Worm (Caenorhabditis elegans) whole organism, mixed stage, embryonic: ENCODE results near the gene Y43B11AL.1.

ENCODE experiments used
- M03D4.4 ChIP-seq: sonication (generic microtip); optimal IDR thresholded peaks from 2 replicates; lab custom pipeline; 2017; ENCODE audit warnings: mild to moderate bottlenecking, missing genetic modification characterization, missing compliant biosample characterization
- bed-3 ChIP-seq: fragments of 200-800 bp; sonication (Bioruptor generic); optimal IDR thresholded peaks from 3 replicates; lab custom pipeline; 2018; ENCODE audit warnings: mild to moderate bottlenecking, missing genetic modification characterization, moderate library complexity, missing compliant biosample characterization
- blmp-1 ChIP-seq: fragments of 150-350 bp; optimal IDR thresholded peaks from 2 replicates; lab custom pipeline; 2014; ENCODE audit warnings: missing biosample characterization, missing genetic modification characterization
- ceh-39 ChIP-seq: fragments of 150-350 bp; optimal IDR thresholded peaks from 2 replicates; lab custom pipeline; 2014; ENCODE audit warnings: missing biosample characterization, missing genetic modification characterization
- ceh-43 ChIP-seq: fragments of 200-800 bp; sonication (Bioruptor generic); optimal IDR thresholded peaks from 2 replicates; lab custom pipeline; 2018; ENCODE audit warnings: mild to moderate bottlenecking, missing genetic modification characterization, moderate library complexity, missing compliant biosample characterization
- ceh-83 ChIP-seq: fragments of 200-800 bp; sonication (Bioruptor generic); optimal IDR thresholded peaks from 2 replicates; lab custom pipeline; 2018; ENCODE audit warnings: mild to moderate bottlenecking, missing genetic modification characterization, missing compliant biosample characterization
- ces-1 ChIP-seq: fragments of 150-350 bp; optimal IDR thresholded peaks from 2 replicates; lab custom pipeline; 2014; ENCODE audit warnings: missing biosample characterization, missing genetic modification reagents, missing genetic modification characterization
- cnd-1 ChIP-seq: fragments of 200-800 bp; sonication (Bioruptor generic); optimal IDR thresholded peaks from 2 replicates; lab custom pipeline; 2018; ENCODE audit warnings: mild to moderate bottlenecking, missing genetic modification characterization, missing compliant biosample characterization
- drap-1 ChIP-seq: fragments of 200-800 bp; sonication (Bioruptor generic); optimal IDR thresholded peaks from 3 replicates; lab custom pipeline; 2018; ENCODE audit warnings: mild to moderate bottlenecking, missing genetic modification characterization, missing compliant biosample characterization
- elt-1 ChIP-seq: sonication (generic microtip); optimal IDR thresholded peaks from 2 replicates; lab custom pipeline; 2017; ENCODE audit warnings: missing genetic modification characterization, mild to moderate bottlenecking, missing compliant biosample characterization, antibody characterized with exemption, moderate library complexity, borderline replicate concordance; ENCODE audit not compliant: insufficient read depth
- elt-3 ChIP-seq: fragments of 150-350 bp; optimal IDR thresholded peaks from 2 replicates; lab custom pipeline; 2014; ENCODE audit warnings: missing biosample characterization, missing genetic modification characterization
- flh-1 ChIP-seq: fragments of 200-800 bp; sonication (Bioruptor generic); optimal IDR thresholded peaks from 2 replicates; lab custom pipeline; 2018; ENCODE audit warnings: mild to moderate bottlenecking, missing genetic modification characterization, moderate library complexity, missing compliant biosample characterization
- ham-2 ChIP-seq: fragments of 200-800 bp; sonication (Bioruptor generic); optimal IDR thresholded peaks from 2 replicates; lab custom pipeline; 2018; ENCODE audit warnings: mild to moderate bottlenecking, missing genetic modification characterization, missing compliant biosample characterization
- hlh-1 ChIP-seq: fragments of 150-350 bp; optimal IDR thresholded peaks from 2 replicates; lab custom pipeline; 2014; ENCODE audit warnings: missing biosample characterization, missing genetic modification reagents, missing genetic modification characterization
- lin-13 ChIP-seq: fragments of 150-350 bp; optimal IDR thresholded peaks from 2 replicates; lab custom pipeline; 2014; ENCODE audit warnings: missing biosample characterization, missing genetic modification characterization
- lin-32 ChIP-seq: fragments of 200-800 bp; sonication (Bioruptor generic); optimal IDR thresholded peaks from 2 replicates; lab custom pipeline; 2018; ENCODE audit warnings: mild to moderate bottlenecking, missing genetic modification characterization, missing compliant biosample characterization
- lsy-2 ChIP-seq: fragments of 150-350 bp; optimal IDR thresholded peaks from 2 replicates; lab custom pipeline; 2014; ENCODE audit warnings: missing biosample characterization, missing genetic modification characterization
- mab-5 ChIP-seq: fragments of 150-350 bp; optimal IDR thresholded peaks from 2 replicates; lab custom pipeline; 2014; ENCODE audit warnings: missing biosample characterization, missing genetic modification characterization
- mep-1 ChIP-seq: fragments of 150-350 bp; optimal IDR thresholded peaks from 2 replicates; lab custom pipeline; 2017; ENCODE audit warnings: missing biosample characterization, missing genetic modification reagents, missing genetic modification characterization, inconsistent platforms
- mls-2 ChIP-seq: sonication (generic microtip); optimal IDR thresholded peaks from 2 replicates; lab custom pipeline; 2016; ENCODE audit warnings: mild to moderate bottlenecking, missing genetic modification characterization, moderate library complexity, missing compliant biosample characterization
- nhr-12 ChIP-seq: fragments of 150-350 bp; optimal IDR thresholded peaks from 2 replicates; lab custom pipeline; 2014; ENCODE audit warnings: missing biosample characterization, missing genetic modification characterization
- nhr-2 ChIP-seq: fragments of 150-350 bp; optimal IDR thresholded peaks from 2 replicates; lab custom pipeline; 2014; ENCODE audit warnings: missing biosample characterization, missing genetic modification characterization
- nhr-237 ChIP-seq: fragments of 150-350 bp; optimal IDR thresholded peaks from 2 replicates; lab custom pipeline; 2014; ENCODE audit warnings: missing biosample characterization, missing genetic modification characterization
- nhr-28 ChIP-seq: fragments of 150-350 bp; optimal IDR thresholded peaks from 2 replicates; lab custom pipeline; 2014; ENCODE audit warnings: missing biosample characterization, missing genetic modification characterization
- nhr-76 ChIP-seq: sonication (generic microtip); optimal IDR thresholded peaks from 2 replicates; lab custom pipeline; 2017; ENCODE audit warnings: missing biosample characterization, missing genetic modification characterization
- pha-4 ChIP-seq: fragments of 150-350 bp; optimal IDR thresholded peaks from 2 replicates; lab custom pipeline; 2018; ENCODE audit warnings: missing biosample characterization, missing genetic modification reagents, missing genetic modification characterization
- sem-2 ChIP-seq: fragments of 200-800 bp; sonication (Bioruptor generic); optimal IDR thresholded peaks from 2 replicates; lab custom pipeline; 2018; ENCODE audit warnings: mild to moderate bottlenecking, missing genetic modification characterization, missing compliant biosample characterization
- snpc-4 ChIP-seq: fragments of 150-350 bp; optimal IDR thresholded peaks from 2 replicates; lab custom pipeline; 2014; ENCODE audit warnings: missing biosample characterization, missing genetic modification characterization
- sptf-1 ChIP-seq: sonication (generic microtip); optimal IDR thresholded peaks from 2 replicates; lab custom pipeline; 2017; ENCODE audit warnings: mild to moderate bottlenecking, missing genetic modification characterization, moderate library complexity, missing compliant biosample characterization
- tbx-8 ChIP-seq: fragments of 200-800 bp; sonication (Bioruptor generic); optimal IDR thresholded peaks from 2 replicates; lab custom pipeline; 2018; ENCODE audit warnings: mild to moderate bottlenecking, missing genetic modification characterization, moderate library complexity, missing compliant biosample characterization
- unc-120 ChIP-seq: sonication (generic microtip); optimal IDR thresholded peaks from 2 replicates; lab custom pipeline; 2017; ENCODE audit warnings: missing genetic modification characterization, missing compliant biosample characterization; ENCODE audit not compliant: poor library complexity, severe bottlenecking
- unc-39 ChIP-seq: fragments of 150-350 bp; optimal IDR thresholded peaks from 2 replicates; lab custom pipeline; 2014; ENCODE audit warnings: missing biosample characterization, missing genetic modification characterization
- unc-62 ChIP-seq: fragments of 150-350 bp; optimal IDR thresholded peaks from 2 replicates; lab custom pipeline; 2014; ENCODE audit warnings: missing biosample characterization, missing genetic modification reagents, missing genetic modification characterization
- zip-8 ChIP-seq: fragments of 150-350 bp; optimal IDR thresholded peaks from 2 replicates; lab custom pipeline; 2014; ENCODE audit warnings: missing biosample characterization, missing genetic modification characterization
- ztf-11 ChIP-seq: fragments of 150-350 bp; optimal IDR thresholded peaks from 2 replicates; lab custom pipeline; 2014; ENCODE audit warnings: missing biosample characterization, missing genetic modification characterization

The Y43B11AL.1 gene

DNA sequence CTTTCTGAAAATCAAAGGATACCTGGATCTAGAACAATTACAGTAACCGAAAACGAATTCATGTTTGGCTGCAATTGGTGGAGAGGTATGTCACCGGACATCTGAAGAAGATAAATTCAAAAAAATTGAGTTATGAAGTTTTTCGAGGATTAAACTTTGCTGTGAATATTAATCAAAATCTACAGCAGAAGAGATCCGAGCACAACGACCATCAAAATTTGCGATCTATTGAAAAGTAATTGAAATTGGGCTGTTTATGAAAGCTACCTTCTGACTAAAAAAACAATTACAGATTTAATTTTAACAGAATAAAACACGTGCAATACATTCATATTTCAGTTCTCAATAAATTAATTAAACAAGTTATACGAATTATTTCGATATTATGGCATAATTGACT, 32.7 kb upstream of the Y43B11AL.1 start, which contains the start of gene C06G3.8:
Gene C06G3.8, minus strand, starts transcription at position 101 of the 400 bp plus-strand sequence.
- TF ChIP-seq ztf-11 (no peak), flh-1 (GFP tag; lab: Kevin White, UChicago) (no peak), snpc-4 (tag; lab: Kevin White, UChicago) (no peak), ceh-39 (tag; lab: Kevin White, UChicago) (no peak), nhr-76 (no peak), mep-1 (tag; lab: Kevin White, UChicago) (no peak), zip-8 (tag; lab: Kevin White, UChicago) (no peak), sptf-1 (no peak), elt-1 (tag; lab: Kevin White, UChicago) (no peak), M03D4.4 (tag; lab: Kevin White, UChicago) (no peak), lin-13 (no peak), hlh-1 (tag; lab: Kevin White, UChicago) (no peak), bed-3 (GFP tag; lab: Kevin White, UChicago) (no peak), sem-2 (GFP tag; lab: Kevin White, UChicago) (no peak), nhr-237 (tag; lab: Kevin White, UChicago) (no peak), lsy-2 (tag; lab: Kevin White, UChicago) (no peak), tbx-8 (GFP tag; lab: Kevin White, UChicago) (no peak), cnd-1 (tag; lab: Kevin White, UChicago) (no peak), blmp-1 (tag; lab: Kevin White, UChicago) (no peak), elt-3 (tag; lab: Kevin White, UChicago) (no peak)

DNA sequence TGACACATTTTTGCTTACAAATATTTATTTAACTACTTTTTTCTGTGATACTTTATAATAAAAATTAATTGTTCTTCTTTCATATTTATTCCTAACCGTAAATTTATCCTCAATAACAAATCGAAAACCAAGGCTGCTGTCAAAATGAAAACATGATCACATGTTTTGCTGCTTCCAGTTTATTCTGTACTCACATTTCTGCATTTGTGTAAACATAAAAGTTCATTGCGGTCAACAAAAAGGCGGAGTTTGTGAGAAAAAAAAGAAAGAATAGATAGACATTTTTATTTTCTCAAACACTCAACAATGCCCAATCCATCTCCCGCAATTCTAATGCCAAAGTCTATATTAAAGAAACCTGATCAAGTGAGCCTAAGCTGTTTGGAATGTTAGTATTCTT, 29.3 kb upstream of the Y43B11AL.1 start, which contains the start of gene C06G3.3:
Gene C06G3.3, plus strand, starts transcription at position 301 of the 400 bp plus-strand sequence.
- TF ChIP-seq snpc-4 (tag; lab: Kevin White, UChicago) (no peak), M03D4.4 (tag; lab: Kevin White, UChicago) (no peak)
- TF ChIP-seq, all 35 proteins: peak for 0

DNA sequence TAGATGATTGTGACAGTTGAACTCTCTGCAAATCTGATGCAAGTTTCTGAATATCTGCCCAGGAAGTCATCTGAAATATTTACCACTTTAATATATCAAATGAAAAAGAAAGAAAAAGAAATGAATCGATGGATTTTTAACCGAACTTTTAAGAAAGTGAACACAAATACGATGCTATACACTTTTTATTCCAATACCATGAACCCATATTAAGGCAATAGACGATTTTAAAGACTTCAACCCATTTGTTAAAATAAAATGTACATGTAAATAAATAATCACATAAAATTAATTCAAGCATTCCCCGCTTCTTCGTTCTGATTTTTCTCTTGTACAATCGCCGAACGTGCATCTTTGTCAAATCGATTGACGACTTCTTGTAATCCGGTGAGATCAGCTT, 28.3 kb upstream of the Y43B11AL.1 start, which contains the start of gene ufl-1:
Gene ufl-1, minus strand, starts transcription at position 70 of the 400 bp plus-strand sequence.
- TF ChIP-seq sptf-1 (no peak), lin-13 (no peak), zip-8 (tag; lab: Kevin White, UChicago) (no peak), nhr-76 (no peak), drap-1 (GFP tag; lab: Kevin White, UChicago) (no peak), nhr-237 (tag; lab: Kevin White, UChicago) (no peak), cnd-1 (tag; lab: Kevin White, UChicago) (no peak)

DNA sequence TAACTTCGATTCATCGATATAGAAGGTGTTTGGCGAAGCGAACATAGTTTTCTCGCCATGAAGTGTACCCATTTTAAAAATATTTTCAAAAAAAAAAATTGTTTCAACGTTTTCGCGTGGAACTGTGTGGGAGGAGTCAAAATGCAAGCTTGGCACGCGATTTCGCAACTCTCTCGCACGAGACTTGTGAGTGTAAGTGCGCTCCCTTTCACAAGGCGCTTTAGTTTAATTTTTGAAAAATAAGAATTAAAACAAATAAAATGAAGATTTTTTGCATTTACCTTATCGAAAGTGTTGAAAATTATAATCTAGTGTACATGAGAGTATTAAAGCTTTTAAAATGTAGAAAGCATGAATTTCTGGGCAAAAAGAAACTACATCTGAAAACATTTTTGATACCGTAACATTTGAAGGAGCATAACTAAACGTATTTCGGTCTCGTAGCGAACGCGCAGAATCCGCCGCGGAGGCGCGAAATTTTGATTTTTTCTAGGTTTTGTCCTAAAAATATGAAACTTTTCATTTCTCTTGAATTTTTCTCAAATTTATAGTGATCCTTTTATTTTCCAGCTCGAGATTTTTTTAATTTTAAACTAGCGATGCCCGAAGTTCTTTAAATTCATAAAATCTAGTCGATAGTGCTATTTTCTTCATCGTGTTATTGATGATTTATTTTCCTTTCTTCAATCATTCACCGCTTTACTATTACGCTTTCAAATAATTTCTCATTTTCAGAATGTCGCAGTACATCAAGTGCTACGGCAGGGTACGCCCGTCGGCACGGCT, 25.5 kb upstream of the Y43B11AL.1 start, which contains the start of the genes cogc-2 and klp-18:
Gene cogc-2, minus strand, starts transcription at position 105 of the 786 bp plus-strand sequence.
Gene klp-18, plus strand, starts transcription at position 736 of the 786 bp plus-strand sequence.
- TF ChIP-seq bed-3 (GFP tag; lab: Kevin White, UChicago) = peak; percentile 78
- TF ChIP-seq drap-1 (GFP tag; lab: Kevin White, UChicago) = peak; percentile 75
- peak; percentile 43 for TF ChIP-seq nhr-2 (tag; lab: Kevin White, UChicago)
- peak; percentile 73 for TF ChIP-seq hlh-1 (tag; lab: Kevin White, UChicago)
- TF ChIP-seq unc-62 (GFP tag; lab: Kevin White, UChicago) = no peak
- peak; percentile 86 for TF ChIP-seq sptf-1
- peak; percentile 60 for TF ChIP-seq blmp-1 (tag; lab: Kevin White, UChicago)
- peak; percentile 46 for TF ChIP-seq unc-120 (tag; lab: Kevin White, UChicago)
- TF ChIP-seq nhr-76 = peak; percentile 57
- TF ChIP-seq mep-1 (tag; lab: Kevin White, UChicago) = peak; percentile 97
- TF ChIP-seq sem-2 (GFP tag; lab: Kevin White, UChicago) = peak; percentile 21
- TF ChIP-seq lsy-2 (tag; lab: Kevin White, UChicago) = peak; percentile 75
- TF ChIP-seq lin-13 = peak; percentile 49
- TF ChIP-seq nhr-237 (tag; lab: Kevin White, UChicago) = peak; percentile 84
- peak; percentile 24 for TF ChIP-seq ceh-39 (tag; lab: Kevin White, UChicago)
- no peak for TF ChIP-seq nhr-12 (tag; lab: Kevin White, UChicago)
- TF ChIP-seq ham-2 (GFP tag; lab: Kevin White, UChicago) = peak; percentile 7
- no peak for TF ChIP-seq zip-8 (tag; lab: Kevin White, UChicago)
- peak; percentile 65 for TF ChIP-seq ztf-11
- no peak for TF ChIP-seq snpc-4 (tag; lab: Kevin White, UChicago)
- peak; percentile 24 for TF ChIP-seq unc-39
- no peak for TF ChIP-seq ceh-83
- peak; percentile 60 for TF ChIP-seq mab-5 (tag; lab: Kevin White, UChicago)
- peak; percentile 69 for TF ChIP-seq M03D4.4 (tag; lab: Kevin White, UChicago)
- TF ChIP-seq elt-1 (tag; lab: Kevin White, UChicago) = peak; percentile 45
- peak; percentile 44 for TF ChIP-seq pha-4 (tag; lab: Kevin White, UChicago)
- TF ChIP-seq cnd-1 (tag; lab: Kevin White, UChicago) = peak; percentile 5
- no peak for TF ChIP-seq elt-3 (tag; lab: Kevin White, UChicago)
- TF ChIP-seq ceh-43 (GFP tag; lab: Kevin White, UChicago) = peak; percentile 61
- TF ChIP-seq ces-1 (GFP tag; lab: Kevin White, UChicago) = peak; percentile 67
- no peak for TF ChIP-seq flh-1 (GFP tag; lab: Kevin White, UChicago)
- TF ChIP-seq nhr-28 (tag; lab: Kevin White, UChicago) = no peak
- TF ChIP-seq mls-2 (tag; lab: Kevin White, UChicago) = peak; percentile 75
- TF ChIP-seq lin-32 (GFP tag; lab: Kevin White, UChicago) = peak; percentile 19
- no peak for TF ChIP-seq tbx-8 (GFP tag; lab: Kevin White, UChicago)
